Worm (Caenorhabditis elegans) whole organism, mixed stage, embryonic: ENCODE data around the gene blos-4.

ENCODE experiments used
- M03D4.4 ChIP-seq: sonication (generic microtip); optimal IDR thresholded peaks from 2 replicates; lab custom pipeline; 2017; ENCODE audit warnings: mild to moderate bottlenecking, missing genetic modification characterization, missing compliant biosample characterization
- bed-3 ChIP-seq: fragments of 200-800 bp; sonication (Bioruptor generic); optimal IDR thresholded peaks from 3 replicates; lab custom pipeline; 2018; ENCODE audit warnings: mild to moderate bottlenecking, missing genetic modification characterization, moderate library complexity, missing compliant biosample characterization
- blmp-1 ChIP-seq: fragments of 150-350 bp; optimal IDR thresholded peaks from 2 replicates; lab custom pipeline; 2014; ENCODE audit warnings: missing biosample characterization, missing genetic modification characterization
- ceh-39 ChIP-seq: fragments of 150-350 bp; optimal IDR thresholded peaks from 2 replicates; lab custom pipeline; 2014; ENCODE audit warnings: missing biosample characterization, missing genetic modification characterization
- ceh-43 ChIP-seq: fragments of 200-800 bp; sonication (Bioruptor generic); optimal IDR thresholded peaks from 2 replicates; lab custom pipeline; 2018; ENCODE audit warnings: mild to moderate bottlenecking, missing genetic modification characterization, moderate library complexity, missing compliant biosample characterization
- ceh-83 ChIP-seq: fragments of 200-800 bp; sonication (Bioruptor generic); optimal IDR thresholded peaks from 2 replicates; lab custom pipeline; 2018; ENCODE audit warnings: mild to moderate bottlenecking, missing genetic modification characterization, missing compliant biosample characterization
- ces-1 ChIP-seq: fragments of 150-350 bp; optimal IDR thresholded peaks from 2 replicates; lab custom pipeline; 2014; ENCODE audit warnings: missing biosample characterization, missing genetic modification reagents, missing genetic modification characterization
- cnd-1 ChIP-seq: fragments of 200-800 bp; sonication (Bioruptor generic); optimal IDR thresholded peaks from 2 replicates; lab custom pipeline; 2018; ENCODE audit warnings: mild to moderate bottlenecking, missing genetic modification characterization, missing compliant biosample characterization
- drap-1 ChIP-seq: fragments of 200-800 bp; sonication (Bioruptor generic); optimal IDR thresholded peaks from 3 replicates; lab custom pipeline; 2018; ENCODE audit warnings: mild to moderate bottlenecking, missing genetic modification characterization, missing compliant biosample characterization
- elt-1 ChIP-seq: sonication (generic microtip); optimal IDR thresholded peaks from 2 replicates; lab custom pipeline; 2017; ENCODE audit warnings: missing genetic modification characterization, mild to moderate bottlenecking, missing compliant biosample characterization, antibody characterized with exemption, moderate library complexity, borderline replicate concordance; ENCODE audit not compliant: insufficient read depth
- flh-1 ChIP-seq: fragments of 200-800 bp; sonication (Bioruptor generic); optimal IDR thresholded peaks from 2 replicates; lab custom pipeline; 2018; ENCODE audit warnings: mild to moderate bottlenecking, missing genetic modification characterization, moderate library complexity, missing compliant biosample characterization
- ham-2 ChIP-seq: fragments of 200-800 bp; sonication (Bioruptor generic); optimal IDR thresholded peaks from 2 replicates; lab custom pipeline; 2018; ENCODE audit warnings: mild to moderate bottlenecking, missing genetic modification characterization, missing compliant biosample characterization
- hlh-1 ChIP-seq: fragments of 150-350 bp; optimal IDR thresholded peaks from 2 replicates; lab custom pipeline; 2014; ENCODE audit warnings: missing biosample characterization, missing genetic modification reagents, missing genetic modification characterization
- lin-13 ChIP-seq: fragments of 150-350 bp; optimal IDR thresholded peaks from 2 replicates; lab custom pipeline; 2014; ENCODE audit warnings: missing biosample characterization, missing genetic modification characterization
- lin-32 ChIP-seq: fragments of 200-800 bp; sonication (Bioruptor generic); optimal IDR thresholded peaks from 2 replicates; lab custom pipeline; 2018; ENCODE audit warnings: mild to moderate bottlenecking, missing genetic modification characterization, missing compliant biosample characterization
- lsy-2 ChIP-seq: fragments of 150-350 bp; optimal IDR thresholded peaks from 2 replicates; lab custom pipeline; 2014; ENCODE audit warnings: missing biosample characterization, missing genetic modification characterization
- mab-5 ChIP-seq: fragments of 150-350 bp; optimal IDR thresholded peaks from 2 replicates; lab custom pipeline; 2014; ENCODE audit warnings: missing biosample characterization, missing genetic modification characterization
- mep-1 ChIP-seq: fragments of 150-350 bp; optimal IDR thresholded peaks from 2 replicates; lab custom pipeline; 2017; ENCODE audit warnings: missing biosample characterization, missing genetic modification reagents, missing genetic modification characterization, inconsistent platforms
- nhr-12 ChIP-seq: fragments of 150-350 bp; optimal IDR thresholded peaks from 2 replicates; lab custom pipeline; 2014; ENCODE audit warnings: missing biosample characterization, missing genetic modification characterization
- nhr-2 ChIP-seq: fragments of 150-350 bp; optimal IDR thresholded peaks from 2 replicates; lab custom pipeline; 2014; ENCODE audit warnings: missing biosample characterization, missing genetic modification characterization
- nhr-237 ChIP-seq: fragments of 150-350 bp; optimal IDR thresholded peaks from 2 replicates; lab custom pipeline; 2014; ENCODE audit warnings: missing biosample characterization, missing genetic modification characterization
- nhr-28 ChIP-seq: fragments of 150-350 bp; optimal IDR thresholded peaks from 2 replicates; lab custom pipeline; 2014; ENCODE audit warnings: missing biosample characterization, missing genetic modification characterization
- nhr-76 ChIP-seq: sonication (generic microtip); optimal IDR thresholded peaks from 2 replicates; lab custom pipeline; 2017; ENCODE audit warnings: missing biosample characterization, missing genetic modification characterization
- pha-4 ChIP-seq: fragments of 150-350 bp; optimal IDR thresholded peaks from 2 replicates; lab custom pipeline; 2018; ENCODE audit warnings: missing biosample characterization, missing genetic modification reagents, missing genetic modification characterization
- sem-2 ChIP-seq: fragments of 200-800 bp; sonication (Bioruptor generic); optimal IDR thresholded peaks from 2 replicates; lab custom pipeline; 2018; ENCODE audit warnings: mild to moderate bottlenecking, missing genetic modification characterization, missing compliant biosample characterization
- snpc-4 ChIP-seq: fragments of 150-350 bp; optimal IDR thresholded peaks from 2 replicates; lab custom pipeline; 2014; ENCODE audit warnings: missing biosample characterization, missing genetic modification characterization
- sptf-1 ChIP-seq: sonication (generic microtip); optimal IDR thresholded peaks from 2 replicates; lab custom pipeline; 2017; ENCODE audit warnings: mild to moderate bottlenecking, missing genetic modification characterization, moderate library complexity, missing compliant biosample characterization
- tbx-8 ChIP-seq: fragments of 200-800 bp; sonication (Bioruptor generic); optimal IDR thresholded peaks from 2 replicates; lab custom pipeline; 2018; ENCODE audit warnings: mild to moderate bottlenecking, missing genetic modification characterization, moderate library complexity, missing compliant biosample characterization
- unc-120 ChIP-seq: sonication (generic microtip); optimal IDR thresholded peaks from 2 replicates; lab custom pipeline; 2017; ENCODE audit warnings: missing genetic modification characterization, missing compliant biosample characterization; ENCODE audit not compliant: poor library complexity, severe bottlenecking
- unc-39 ChIP-seq: fragments of 150-350 bp; optimal IDR thresholded peaks from 2 replicates; lab custom pipeline; 2014; ENCODE audit warnings: missing biosample characterization, missing genetic modification characterization
- unc-62 ChIP-seq: fragments of 150-350 bp; optimal IDR thresholded peaks from 2 replicates; lab custom pipeline; 2014; ENCODE audit warnings: missing biosample characterization, missing genetic modification reagents, missing genetic modification characterization
- zip-8 ChIP-seq: fragments of 150-350 bp; optimal IDR thresholded peaks from 2 replicates; lab custom pipeline; 2014; ENCODE audit warnings: missing biosample characterization, missing genetic modification characterization
- ztf-11 ChIP-seq: fragments of 150-350 bp; optimal IDR thresholded peaks from 2 replicates; lab custom pipeline; 2014; ENCODE audit warnings: missing biosample characterization, missing genetic modification characterization

The blos-4 gene

ce11 chrII:6245199-6245702 lies at the start of gene blos-4:
TSS of gene blos-4 (plus strand) at chrII:6245249.
- TF ChIP-seq nhr-237 (tag; lab: Kevin White, UChicago) (no peak), sptf-1 (no peak), mep-1 (tag; lab: Kevin White, UChicago) (no peak), nhr-28 (no peak), lsy-2 (tag; lab: Kevin White, UChicago) (no peak), ceh-39 (no peak), ces-1 (no peak), unc-39 (tag; lab: Kevin White, UChicago) (no peak), tbx-8 (no peak), drap-1 (GFP tag; lab: Kevin White, UChicago) (no peak), ceh-83 (GFP tag; lab: Kevin White, UChicago) (no peak), bed-3 (GFP tag; lab: Kevin White, UChicago) (no peak)

ce11 chrII:6196875-6197274 lies 48.2 kb upstream of the blos-4 start, which contains the start of the genes rbmx-2 and C30B5.2:
TSS of gene rbmx-2 (minus strand) at chrII:6196948.
TSS of gene C30B5.2 (plus strand) at chrII:6197180.
- TF ChIP-seq pha-4 (tag; lab: Kevin White, UChicago) = no peak
- TF ChIP-seq hlh-1 = no peak
- TF ChIP-seq nhr-28 = no peak
- no peak for TF ChIP-seq elt-1
- TF ChIP-seq nhr-237 (tag; lab: Kevin White, UChicago) = no peak
- TF ChIP-seq sem-2 (GFP tag; lab: Kevin White, UChicago) = no peak
- TF ChIP-seq cnd-1 (tag; lab: Kevin White, UChicago) = no peak
- TF ChIP-seq nhr-76 (tag; lab: Kevin White, UChicago) = no peak
- TF ChIP-seq ces-1 = peak; percentile 78
- TF ChIP-seq sptf-1 = no peak
- no peak for TF ChIP-seq flh-1 (GFP tag; lab: Kevin White, UChicago)
- TF ChIP-seq lin-13 (tag; lab: Kevin White, UChicago) = no peak
- no peak for TF ChIP-seq M03D4.4
- no peak for TF ChIP-seq mab-5
- no peak for TF ChIP-seq tbx-8
- no peak for TF ChIP-seq ceh-39
- TF ChIP-seq ztf-11 (tag; lab: Kevin White, UChicago) = no peak
- no peak for TF ChIP-seq nhr-2 (tag; lab: Kevin White, UChicago)
- TF ChIP-seq zip-8 = no peak
- peak; percentile 73 for TF ChIP-seq unc-120 (tag; lab: Kevin White, UChicago)
- no peak for TF ChIP-seq unc-62
- no peak for TF ChIP-seq ceh-43 (GFP tag; lab: Kevin White, UChicago)
- TF ChIP-seq unc-39 (tag; lab: Kevin White, UChicago) = no peak
- TF ChIP-seq blmp-1 (tag; lab: Kevin White, UChicago) = no peak
- no peak for TF ChIP-seq nhr-12
- peak; percentile 90 for TF ChIP-seq lsy-2 (tag; lab: Kevin White, UChicago)
- no peak for TF ChIP-seq ceh-83 (GFP tag; lab: Kevin White, UChicago)
- TF ChIP-seq bed-3 (GFP tag; lab: Kevin White, UChicago) = no peak
- peak; percentile 53 for TF ChIP-seq mep-1 (tag; lab: Kevin White, UChicago)
- TF ChIP-seq ham-2 = no peak
- TF ChIP-seq, all 35 proteins: peak for 4

- TF ChIP-seq ceh-39 = no peak
- no peak for TF ChIP-seq nhr-76 (tag; lab: Kevin White, UChicago)
- no peak for TF ChIP-seq snpc-4 (tag; lab: Kevin White, UChicago)
- no peak for TF ChIP-seq ztf-11 (tag; lab: Kevin White, UChicago)
- no peak for TF ChIP-seq zip-8
- no peak for TF ChIP-seq nhr-2 (tag; lab: Kevin White, UChicago)
- no peak for TF ChIP-seq pha-4 (tag; lab: Kevin White, UChicago)
- TF ChIP-seq tbx-8 = no peak
These were observed 46.6 kb upstream of the blos-4 start, which contains the start of gene szy-4 for ce11 chrII:6198468-6198867. TSS of gene szy-4 (plus strand) at chrII:6198696.

ce11 chrII:6199010-6199409 lies 46.0 kb upstream of the blos-4 start:
- no peak for TF ChIP-seq lin-32 (GFP tag; lab: Kevin White, UChicago)
- TF ChIP-seq unc-62 = no peak
- no peak for TF ChIP-seq ceh-39
- TF ChIP-seq tbx-8 = no peak
- no peak for TF ChIP-seq nhr-2 (tag; lab: Kevin White, UChicago)
- TF ChIP-seq mep-1 (tag; lab: Kevin White, UChicago) = no peak
- no peak for TF ChIP-seq blmp-1 (tag; lab: Kevin White, UChicago)
- no peak for TF ChIP-seq unc-39 (tag; lab: Kevin White, UChicago)
